Fruit fly (Drosophila melanogaster): ENCODE results near the gene CG42460.

The CG42460 gene

dm6 chr2L:3397594-3398073 lies 9.3 kb upstream of the CG42460 start, which contains the start of gene CG34175 (continued):
- TF ChIP-seq fd96Cb (tag; optimal IDR thresholded peaks at IDR 0.05): no peak
- TF ChIP-seq gem (tag; optimal IDR thresholded peaks at IDR 0.05): peak; percentile 63
- no peak for TF ChIP-seq al (GFP tag; IDR thresholded peaks at IDR 0.05)
- no peak for TF ChIP-seq CG6272 (GFP tag; IDR thresholded peaks at IDR 0.05)
- TF ChIP-seq chinmo (GFP tag; IDR thresholded peaks at IDR 0.05; ENCODE audit: partially characterized antibody): no peak
- no peak for TF ChIP-seq mld (GFP tag; IDR thresholded peaks at IDR 0.05; ENCODE audit: partially characterized antibody)
- peak; percentile 78 for TF ChIP-seq sens (GFP tag)
- TF ChIP-seq Tbp (GFP tag; optimal IDR thresholded peaks at IDR 0.05): no peak
- no peak for TF ChIP-seq Six4 (GFP tag; optimal IDR thresholded peaks at IDR 0.05)
- TF ChIP-seq p53 (GFP tag; optimal IDR thresholded peaks at IDR 0.05): no peak
- no peak for TF ChIP-seq Dfd (GFP tag; optimal IDR thresholded peaks at IDR 0.05)
- no peak for TF ChIP-seq CHES-1-like (GFP tag; optimal IDR thresholded peaks at IDR 0.05)
- no peak for TF ChIP-seq CG32532 (GFP tag; IDR thresholded peaks at IDR 0.05)
- no peak for TF ChIP-seq Hr3 (GFP tag; optimal IDR thresholded peaks at IDR 0.05)
- no peak for TF ChIP-seq dmrt11E (tag; optimal IDR thresholded peaks at IDR 0.05)
- no peak for TF ChIP-seq emc (GFP tag; optimal IDR thresholded peaks at IDR 0.05)
- no peak for TF ChIP-seq CG9727 (GFP tag; optimal IDR thresholded peaks at IDR 0.05)
- TF ChIP-seq bigmax (GFP tag; optimal IDR thresholded peaks at IDR 0.05): no peak
- TF ChIP-seq Doc2 (GFP tag; IDR thresholded peaks at IDR 0.05): no peak
- TF ChIP-seq pita (GFP tag; optimal IDR thresholded peaks at IDR 0.05): no peak
- TF ChIP-seq fd102C (GFP tag; optimal IDR thresholded peaks at IDR 0.05): no peak
- no peak for TF ChIP-seq jigr1 (GFP tag; IDR thresholded peaks at IDR 0.05)
- TF ChIP-seq CG11504 (tag; optimal IDR thresholded peaks at IDR 0.05): no peak
- TF ChIP-seq wek (GFP tag; optimal IDR thresholded peaks at IDR 0.05): no peak
- TF ChIP-seq Ada2b (GFP tag; IDR thresholded peaks at IDR 0.05): no peak
- TF ChIP-seq CG17802 (tag; optimal IDR thresholded peaks at IDR 0.05): peak; percentile 5
- no peak for TF ChIP-seq E2f1 (GFP tag; IDR thresholded peaks at IDR 0.05)
- no peak for TF ChIP-seq salm (tag; optimal IDR thresholded peaks at IDR 0.05)
- no peak for TF ChIP-seq MESR4 (GFP tag; optimal IDR thresholded peaks at IDR 0.05)
- TF ChIP-seq Bteb2 (GFP tag; optimal IDR thresholded peaks at IDR 0.05): no peak
- TF ChIP-seq CG16815 (GFP tag; optimal IDR thresholded peaks at IDR 0.05): no peak
- peak; percentile 31 for TF ChIP-seq CG7839 (tag; optimal IDR thresholded peaks at IDR 0.05)
- TF ChIP-seq CG2129 (GFP tag; IDR thresholded peaks at IDR 0.05; ENCODE audit: partially characterized antibody): no peak
- peak; percentile 27 for TF ChIP-seq CG18599 (GFP tag; optimal IDR thresholded peaks at IDR 0.05)
- no peak for TF ChIP-seq Mrtf (GFP tag; IDR thresholded peaks at IDR 0.05)
- no peak for TF ChIP-seq Lim3 (GFP tag; IDR thresholded peaks at IDR 0.05)
- TF ChIP-seq CG15479 (GFP tag; optimal IDR thresholded peaks at IDR 0.05): no peak
- TF ChIP-seq CG12219 (GFP tag; optimal IDR thresholded peaks at IDR 0.05): no peak

dm6 chr2L:3387643-3388042 lies 653 bp downstream of the CG42460 start, which contains the start of gene Sfp23F:
Gene Sfp23F (minus strand): TSS chr2L:3387743.
- no peak for TF ChIP-seq Gug (GFP tag; IDR thresholded peaks at IDR 0.05)
- TF ChIP-seq grau (tag; optimal IDR thresholded peaks at IDR 0.05): no peak
- TF ChIP-seq Trl (optimal IDR thresholded peaks at IDR 0.05): no peak
- TF ChIP-seq Trl (GFP tag; optimal IDR thresholded peaks at IDR 0.05): no peak
- TF ChIP-seq Atf6 (GFP tag; IDR thresholded peaks at IDR 0.05): no peak
- TF ChIP-seq Taf1 (GFP tag; IDR thresholded peaks at IDR 0.05): no peak
- TF ChIP-seq CG33213 (GFP tag; optimal IDR thresholded peaks at IDR 0.05): no peak
- no peak for TF ChIP-seq Hr3 (GFP tag; optimal IDR thresholded peaks at IDR 0.05)
- no peak for TF ChIP-seq lbe (GFP tag; optimal IDR thresholded peaks at IDR 0.05)
- no peak for TF ChIP-seq H15 (GFP tag; IDR thresholded peaks at IDR 0.05)
- TF ChIP-seq CG2202 (tag; optimal IDR thresholded peaks at IDR 0.05): no peak
- no peak for TF ChIP-seq D19A (tag; optimal IDR thresholded peaks at IDR 0.05)
- no peak for TF ChIP-seq Hmx (GFP tag; optimal IDR thresholded peaks at IDR 0.05)
